Worm (Caenorhabditis elegans) whole organism, midembryonic: ENCODE data around the gene fipr-29.

Experiments used
- cog-1 ChIP-seq: sonication (generic microtip); optimal IDR thresholded peaks from 2 replicates; lab custom pipeline; 2016; ENCODE audit warnings: missing genetic modification characterization, missing compliant biosample characterization
- klf-2 ChIP-seq: fragments of 200-800 bp; sonication (Bioruptor generic); conservative IDR thresholded peaks from 2 replicates; pipeline ENCODE4 v1.3.6; 2022; ENCODE audit warnings: missing genetic modification reagents, missing genetic modification characterization, missing compliant biosample characterization
- med-1 ChIP-seq: sonication (generic microtip); optimal IDR thresholded peaks from 2 replicates; lab custom pipeline; 2017; ENCODE audit warnings: missing genetic modification characterization, mild to moderate bottlenecking, missing compliant biosample characterization, antibody characterized with exemption, missing genetic modification reagents; ENCODE audit not compliant: insufficient read depth
- ref-1 ChIP-seq: fragments of 200-800 bp; sonication (Bioruptor generic); conservative IDR thresholded peaks from 2 replicates; pipeline ENCODE4 v1.3.6; 2022; ENCODE audit warnings: missing genetic modification reagents, missing genetic modification characterization, missing compliant biosample characterization
- tab-1 ChIP-seq: fragments of 200-800 bp; sonication (Bioruptor generic); IDR thresholded peaks from 2 replicates; pipeline ENCODE4 v1.3.6; 2022; ENCODE audit warnings: missing genetic modification characterization, missing compliant biosample characterization
- ztf-23 ChIP-seq: fragments of 200-800 bp; sonication (Bioruptor generic); IDR thresholded peaks from 2 replicates; pipeline ENCODE4 v1.3.6; 2022; ENCODE audit warnings: missing genetic modification reagents, missing genetic modification characterization, missing compliant biosample characterization
- ztf-29 ChIP-seq: fragments of 200-800 bp; sonication (Bioruptor generic); IDR thresholded peaks from 2 replicates; pipeline ENCODE4 v1.3.6; 2022; ENCODE audit warnings: missing genetic modification reagents, missing genetic modification characterization, missing compliant biosample characterization

- TF ChIP-seq klf-2 (no peak), ztf-23 (GFP tag; lab: Robert Waterston, UW) (no peak), ref-1 (GFP tag; lab: Robert Waterston, UW) (no peak), med-1 (GFP tag; lab: Kevin White, UChicago) (no peak), tab-1 (GFP tag; lab: Robert Waterston, UW) (no peak), ztf-29 (GFP tag; lab: Robert Waterston, UW) (no peak), cog-1 (tag; lab: Kevin White, UChicago) (no peak)
Measured at ce11 chrIII:3105212-3105611, 45.0 kb upstream of the fipr-29 start.
